Fruit fly (Drosophila melanogaster): ENCODE measurements around the gene X11Lbeta.

The X11Lbeta gene

dm6 chrX:10595813-10596212, 31.7 kb upstream of the X11Lbeta start, which contains the start of the genes Hmr and CG2124:
Hmr (minus strand) TSS chrX:10595855.
CG2124 (plus strand) TSS chrX:10596122.
- peak; percentile 37; the same call in 1 of the 2 replicates for TF ChIP-seq ato (GFP tag; IDR thresholded peaks at IDR 0.05; ENCODE audit: partially characterized antibody)
- TF ChIP-seq knrl (GFP tag; IDR thresholded peaks at IDR 0.05; ENCODE audit: partially characterized antibody) = peak; percentile 42; the same call in 2 of the 3 replicates
- TF ChIP-seq exex (tag; optimal IDR thresholded peaks at IDR 0.05) = no peak
- TF ChIP-seq Poxn (GFP tag; IDR thresholded peaks at IDR 0.05) = no peak
- no peak for TF ChIP-seq trh (GFP tag; optimal IDR thresholded peaks at IDR 0.05)
- TF ChIP-seq eve (GFP tag; optimal IDR thresholded peaks at IDR 0.05) = no peak
- no peak for TF ChIP-seq Elba2 (GFP tag; optimal IDR thresholded peaks at IDR 0.05)
- no peak for TF ChIP-seq CG17912 (GFP tag; optimal IDR thresholded peaks at IDR 0.05)
- no peak for TF ChIP-seq Fer2 (tag; optimal IDR thresholded peaks at IDR 0.05)
- TF ChIP-seq CG17802 (tag; optimal IDR thresholded peaks at IDR 0.05) = no peak
- 0 out of 3 replicates have a peak, but pooled peaks have one; percentile 26 for TF ChIP-seq CG7963 (GFP tag; IDR thresholded peaks at IDR 0.05; ENCODE audit: partially characterized antibody)
- no peak for TF ChIP-seq CG14050 (GFP tag; IDR thresholded peaks at IDR 0.05)
- no peak for TF ChIP-seq Dek (tag; optimal IDR thresholded peaks at IDR 0.05)
- TF ChIP-seq insv (GFP tag; optimal IDR thresholded peaks at IDR 0.05) = no peak
- no peak for TF ChIP-seq jigr1 (GFP tag; IDR thresholded peaks at IDR 0.05)
- no peak for TF ChIP-seq MESR4 (GFP tag; optimal IDR thresholded peaks at IDR 0.05)
- peak; percentile 87 for TF ChIP-seq CG34224 (GFP tag; IDR thresholded peaks at IDR 0.05; ENCODE audit: partially characterized antibody)
- no peak for TF ChIP-seq tx (GFP tag; optimal IDR thresholded peaks at IDR 0.05)
- no peak for TF ChIP-seq Max (GFP tag; optimal IDR thresholded peaks at IDR 0.05)
- no peak for TF ChIP-seq her (GFP tag; optimal IDR thresholded peaks at IDR 0.05)
- TF ChIP-seq repo (GFP tag; optimal IDR thresholded peaks at IDR 0.05) = no peak
- no peak for TF ChIP-seq CG12104 (GFP tag; optimal IDR thresholded peaks at IDR 0.05)
- TF ChIP-seq dan (GFP tag; IDR thresholded peaks at IDR 0.05) = no peak
- TF ChIP-seq Deaf1 (tag; optimal IDR thresholded peaks at IDR 0.05) = peak; percentile 22
- no peak for TF ChIP-seq chm (GFP tag; IDR thresholded peaks at IDR 0.05)
- TF ChIP-seq CG9932 (GFP tag; IDR thresholded peaks at IDR 0.05) = no peak
- no peak for TF ChIP-seq CG30403 (GFP tag; optimal IDR thresholded peaks at IDR 0.05)
- no peak for TF ChIP-seq HmgZ (tag; optimal IDR thresholded peaks at IDR 0.05)
- TF ChIP-seq shn (GFP tag; optimal IDR thresholded peaks at IDR 0.05) = no peak
- TF ChIP-seq CG4617 (GFP tag; optimal IDR thresholded peaks at IDR 0.05; ENCODE audit: borderline replicate concordance) = no peak
- TF ChIP-seq h (optimal IDR thresholded peaks at IDR 0.05) = no peak
- no peak for TF ChIP-seq dimm (GFP tag; IDR thresholded peaks at IDR 0.05)
- TF ChIP-seq scrt (GFP tag; optimal IDR thresholded peaks at IDR 0.05) = no peak
- no peak for TF ChIP-seq BtbVII (GFP tag; optimal IDR thresholded peaks at IDR 0.05)
- no peak for TF ChIP-seq Lpt (GFP tag; optimal IDR thresholded peaks at IDR 0.05)
- TF ChIP-seq CG3065 (GFP tag; optimal IDR thresholded peaks at IDR 0.05) = no peak
- TF ChIP-seq CG3995 (GFP tag; optimal IDR thresholded peaks at IDR 0.05) = no peak
- no peak for TF ChIP-seq HLH3B (GFP tag; IDR thresholded peaks at IDR 0.05)
- TF ChIP-seq CG4282 (GFP tag; optimal IDR thresholded peaks at IDR 0.05) = no peak
- no peak for TF ChIP-seq nom (GFP tag; optimal IDR thresholded peaks at IDR 0.05)
- no peak for TF ChIP-seq CG14014 (GFP tag; IDR thresholded peaks at IDR 0.05)
- no peak for TF ChIP-seq NC2α (GFP tag; optimal IDR thresholded peaks at IDR 0.05)
- TF ChIP-seq CG12744 (GFP tag; optimal IDR thresholded peaks at IDR 0.05) = no peak
- no peak for TF ChIP-seq sens-2 (GFP tag; IDR thresholded peaks at IDR 0.05)
- TF ChIP-seq sd (tag; optimal IDR thresholded peaks at IDR 0.05) = no peak
- TF ChIP-seq pan (optimal IDR thresholded peaks at IDR 0.05) = no peak
- TF ChIP-seq pan (GFP tag; optimal IDR thresholded peaks at IDR 0.05 in 1 of 2, IDR thresholded peaks at IDR 0.05 in 1 of 2) = no peak
- TF ChIP-seq peb (GFP tag; IDR thresholded peaks at IDR 0.05) = no peak
- TF ChIP-seq CG17568 (GFP tag; optimal IDR thresholded peaks at IDR 0.05) = no peak
- no peak for TF ChIP-seq prd (optimal IDR thresholded peaks at IDR 0.05)
- TF ChIP-seq prd (GFP tag; IDR thresholded peaks at IDR 0.05) = no peak
- no peak for TF ChIP-seq Asciz (GFP tag; optimal IDR thresholded peaks at IDR 0.05)
- no peak for TF ChIP-seq Eip74EF (GFP tag; optimal IDR thresholded peaks at IDR 0.05)
